Worm (Caenorhabditis elegans) whole organism, young adult: ENCODE results near the gene R04E5.9.

Source experiments
- F10E7.11 ChIP-seq: sonication (generic microtip); optimal IDR thresholded peaks from 2 replicates; lab custom pipeline; 2017; ENCODE audit warnings: mild to moderate bottlenecking, missing genetic modification characterization, moderate library complexity, missing compliant biosample characterization
- F57A8.1 ChIP-seq: fragments of 200-800 bp; sonication (Bioruptor generic); optimal IDR thresholded peaks from 2 replicates; lab custom pipeline; 2018; ENCODE audit warnings: mild to moderate bottlenecking, missing genetic modification characterization, moderate library complexity, missing compliant biosample characterization
- K12H6.12 ChIP-seq: fragments of 200-800 bp; sonication (Bioruptor generic); optimal IDR thresholded peaks from 2 replicates; lab custom pipeline; 2018; ENCODE audit warnings: mild to moderate bottlenecking, missing genetic modification characterization, missing compliant biosample characterization
- Y53F4B.3 ChIP-seq: fragments of 200-800 bp; sonication (Bioruptor generic); IDR thresholded peaks from 2 replicates; pipeline ENCODE4 v1.3.6; 2022; ENCODE audit warnings: missing genetic modification reagents, missing genetic modification characterization, missing compliant biosample characterization
- Y53G8AR.9 ChIP-seq: fragments of 200-800 bp; sonication (Bioruptor generic); conservative IDR thresholded peaks from 2 replicates; pipeline ENCODE4 v1.3.6; 2022; ENCODE audit warnings: missing genetic modification reagents, missing genetic modification characterization, missing compliant biosample characterization
- Y56A3A.18 ChIP-seq: fragments of 200-800 bp; sonication (Bioruptor generic); IDR thresholded peaks from 2 replicates; pipeline ENCODE4 v1.3.6; 2022; ENCODE audit warnings: missing genetic modification reagents, missing genetic modification characterization, missing compliant biosample characterization
- Y67H2A.10 ChIP-seq: fragments of 200-800 bp; sonication (Bioruptor generic); conservative IDR thresholded peaks from 2 replicates; pipeline ENCODE4 v1.3.6; 2022; ENCODE audit warnings: missing genetic modification reagents, missing genetic modification characterization, missing compliant biosample characterization
- Y95B8A.8 ChIP-seq: fragments of 200-800 bp; sonication (Bioruptor generic); IDR thresholded peaks from 2 replicates; pipeline ENCODE4 v1.3.6; 2022; ENCODE audit warnings: missing genetic modification reagents, missing genetic modification characterization, missing compliant biosample characterization
- akir-1 ChIP-seq: fragments of 200-800 bp; sonication (Bioruptor generic); optimal IDR thresholded peaks from 2 replicates; lab custom pipeline; 2018; ENCODE audit warnings: mild to moderate bottlenecking, missing genetic modification characterization, moderate library complexity, missing compliant biosample characterization
- bed-2 ChIP-seq: fragments of 200-800 bp; sonication (Bioruptor generic); IDR thresholded peaks from 2 replicates; pipeline ENCODE4 v1.3.6; 2022; ENCODE audit warnings: missing genetic modification reagents, missing genetic modification characterization, missing compliant biosample characterization
- cebp-1 ChIP-seq, 2 experiments: fragments of 200-800 bp in 1 of 2; sonication (Bioruptor generic) in 1 of 2; sonication (generic microtip) in 1 of 2; IDR thresholded peaks in 1 of 2; optimal IDR thresholded peaks in 1 of 2; 2 replicates each; pipeline versions ENCODE4 v1.3.6 to Lab custom; 2017 to 2022; ENCODE audit warnings: missing compliant biosample characterization in 2 of 2, missing genetic modification characterization in 2 of 2, mild to moderate bottlenecking in 1 of 2, missing genetic modification reagents in 1 of 2, moderate library complexity in 1 of 2
- ceh-100 ChIP-seq: fragments of 200-800 bp; sonication (Bioruptor generic); IDR thresholded peaks from 2 replicates; pipeline ENCODE4 v1.3.6; 2022; ENCODE audit warnings: missing genetic modification reagents, missing genetic modification characterization, missing compliant biosample characterization
- ceh-58 ChIP-seq: fragments of 200-800 bp; sonication (Bioruptor generic); IDR thresholded peaks from 2 replicates; pipeline ENCODE4 v1.3.6; 2022; ENCODE audit warnings: missing genetic modification characterization, missing compliant biosample characterization
- chd-7 ChIP-seq: sonication (generic microtip); optimal IDR thresholded peaks from 2 replicates; lab custom pipeline; 2016; ENCODE audit warnings: mild to moderate bottlenecking, missing genetic modification characterization, moderate library complexity, missing compliant biosample characterization
- egl-18 ChIP-seq: fragments of 200-800 bp; sonication (Bioruptor generic); IDR thresholded peaks from 2 replicates; pipeline ENCODE4 v1.3.6; 2022; ENCODE audit warnings: missing genetic modification reagents, missing genetic modification characterization, missing compliant biosample characterization
- ekl-4 ChIP-seq: fragments of 200-800 bp; sonication (Bioruptor generic); IDR thresholded peaks from 2 replicates; pipeline ENCODE4 v1.3.6; 2022; ENCODE audit warnings: missing genetic modification reagents, missing genetic modification characterization, missing compliant biosample characterization
- ets-4 ChIP-seq: fragments of 200-800 bp; sonication (Bioruptor generic); optimal IDR thresholded peaks from 2 replicates; lab custom pipeline; 2018; ENCODE audit warnings: mild to moderate bottlenecking, missing genetic modification characterization, missing compliant biosample characterization
- hrde-1 ChIP-seq: sonication (generic microtip); optimal IDR thresholded peaks from 2 replicates; lab custom pipeline; 2016; ENCODE audit warnings: missing genetic modification characterization, mild to moderate bottlenecking, missing compliant biosample characterization, moderate library complexity, missing genotype, missing genetic modification reagents, borderline replicate concordance
- hsf-1 ChIP-seq: fragments of 200-800 bp; sonication (Bioruptor generic); IDR thresholded peaks from 2 replicates; pipeline ENCODE4 v1.3.6; 2022; ENCODE audit warnings: missing genetic modification reagents, missing genetic modification characterization, missing compliant biosample characterization
- let-607 ChIP-seq, 2 experiments: fragments of 200-800 bp in 1 of 2; sonication (Bioruptor generic) in 1 of 2; sonication (generic microtip) in 1 of 2; optimal IDR thresholded peaks; 2 replicates each; lab custom pipeline; 2016 to 2018; ENCODE audit warnings: mild to moderate bottlenecking in 2 of 2, missing compliant biosample characterization in 2 of 2, missing genetic modification characterization in 2 of 2, moderate library complexity in 2 of 2, missing genotype in 1 of 2
- lin-26 ChIP-seq: fragments of 200-800 bp; sonication (Bioruptor generic); IDR thresholded peaks from 2 replicates; pipeline ENCODE4 v1.3.6; 2022; ENCODE audit warnings: missing genetic modification reagents, missing genetic modification characterization, missing compliant biosample characterization
- lin-54 ChIP-seq: fragments of 200-800 bp; sonication (Bioruptor generic); optimal IDR thresholded peaks from 2 replicates; lab custom pipeline; 2018; ENCODE audit warnings: mild to moderate bottlenecking, missing genetic modification characterization, missing compliant biosample characterization
- madf-10 ChIP-seq: sonication (generic microtip); optimal IDR thresholded peaks from 2 replicates; lab custom pipeline; 2016; ENCODE audit warnings: mild to moderate bottlenecking, missing genetic modification characterization, missing compliant biosample characterization
- madf-6 ChIP-seq: fragments of 200-800 bp; sonication (Bioruptor generic); IDR thresholded peaks from 2 replicates; pipeline ENCODE4 v1.3.6; 2022; ENCODE audit warnings: missing genetic modification reagents, missing genetic modification characterization, missing compliant biosample characterization
- mcd-1 ChIP-seq: fragments of 200-800 bp; sonication (Bioruptor generic); IDR thresholded peaks from 2 replicates; pipeline ENCODE4 v1.3.6; 2022; ENCODE audit warnings: missing genetic modification reagents, missing genetic modification characterization, missing compliant biosample characterization
- nhr-27 ChIP-seq: fragments of 200-800 bp; sonication (Bioruptor generic); optimal IDR thresholded peaks from 2 replicates; lab custom pipeline; 2018; ENCODE audit warnings: mild to moderate bottlenecking, missing genetic modification characterization, moderate library complexity, missing compliant biosample characterization
- nhr-80 ChIP-seq: sonication (generic microtip); optimal IDR thresholded peaks from 2 replicates; lab custom pipeline; 2016; ENCODE audit warnings: missing genetic modification characterization, missing compliant biosample characterization
- pbrm-1 ChIP-seq: fragments of 200-800 bp; sonication (Bioruptor generic); IDR thresholded peaks from 2 replicates; pipeline ENCODE4 v1.3.6; 2022; ENCODE audit warnings: missing genetic modification reagents, missing genetic modification characterization, missing compliant biosample characterization
- pha-4 ChIP-seq: fragments of 150-350 bp; sonication (generic microtip); optimal IDR thresholded peaks from 2 replicates; lab custom pipeline; 2014; ENCODE audit warnings: missing biosample characterization, missing genetic modification reagents, missing genetic modification characterization
- rcor-1 ChIP-seq: fragments of 200-800 bp; sonication (Bioruptor generic); IDR thresholded peaks from 2 replicates; pipeline ENCODE4 v1.3.6; 2022; ENCODE audit warnings: missing genetic modification reagents, missing genetic modification characterization, missing compliant biosample characterization
- rpc-1 ChIP-seq, 2 experiments: fragments of 150-350 bp in 1 of 2; sonication (generic microtip) in 1 of 2; optimal IDR thresholded peaks; 2 replicates each; lab custom pipeline; 2014 to 2018; ENCODE audit warnings: missing biosample characterization in 1 of 2, missing genetic modification characterization in 1 of 2, missing genetic modification reagents in 1 of 2, missing genotype in 1 of 2
- snpc-1.1 ChIP-seq: sonication (generic microtip); optimal IDR thresholded peaks from 2 replicates; lab custom pipeline; 2017; ENCODE audit warnings: missing genetic modification characterization, mild to moderate bottlenecking, missing compliant biosample characterization, antibody characterized with exemption, moderate library complexity, missing genotype, missing genetic modification reagents; ENCODE audit not compliant: insufficient read depth
- snpc-1.3 ChIP-seq: sonication (generic microtip); optimal IDR thresholded peaks from 2 replicates; lab custom pipeline; 2017; ENCODE audit warnings: missing genetic modification characterization, mild to moderate bottlenecking, missing compliant biosample characterization, antibody characterized with exemption, moderate library complexity, missing genotype, missing genetic modification reagents; ENCODE audit not compliant: insufficient read depth
- snpc-4 ChIP-seq, 5 experiments: fragments of 150-350 bp in 1 of 5; sonication (generic microtip) in 4 of 5; optimal IDR thresholded peaks; 2 replicates each; lab custom pipeline; 2014 to 2018; ENCODE audit warnings: missing genetic modification characterization in 5 of 5, missing biosample characterization in 3 of 5, antibody characterized with exemption in 2 of 5, mild to moderate bottlenecking in 2 of 5, missing compliant biosample characterization in 2 of 5, missing genotype in 2 of 5, moderate library complexity in 2 of 5, missing genetic modification reagents in 1 of 5
- somi-1 ChIP-seq: fragments of 200-800 bp; sonication (Bioruptor generic); optimal IDR thresholded peaks from 2 replicates; lab custom pipeline; 2018; ENCODE audit warnings: mild to moderate bottlenecking, missing genetic modification characterization, missing compliant biosample characterization
- tbx-9 ChIP-seq: sonication (generic microtip); optimal IDR thresholded peaks from 2 replicates; lab custom pipeline; 2016; ENCODE audit warnings: borderline replicate concordance, missing genetic modification characterization, inconsistent platforms, missing compliant biosample characterization
- unc-130 ChIP-seq: sonication (generic microtip); optimal IDR thresholded peaks from 2 replicates; lab custom pipeline; 2016; ENCODE audit warnings: missing genetic modification reagents, missing genetic modification characterization, missing compliant biosample characterization
- unc-62 ChIP-seq: fragments of 150-350 bp; optimal IDR thresholded peaks from 2 replicates; lab custom pipeline; 2014; ENCODE audit warnings: missing biosample characterization, missing genetic modification reagents, missing genetic modification characterization
- ztf-25 ChIP-seq: fragments of 200-800 bp; sonication (Bioruptor generic); IDR thresholded peaks from 2 replicates; pipeline ENCODE4 v1.3.6; 2022; ENCODE audit warnings: missing genetic modification reagents, missing genetic modification characterization, missing compliant biosample characterization
- ztf-26 ChIP-seq: sonication (generic microtip); optimal IDR thresholded peaks from 2 replicates; lab custom pipeline; 2017; ENCODE audit warnings: missing genetic modification characterization, missing compliant biosample characterization
- ztf-28 ChIP-seq: fragments of 200-800 bp; sonication (Bioruptor generic); IDR thresholded peaks from 2 replicates; pipeline ENCODE4 v1.3.6; 2022; ENCODE audit warnings: missing genetic modification reagents, missing genetic modification characterization, missing compliant biosample characterization

R04E5.9 gene

ce11 chrX:8800983-8801382, 10.0 kb downstream of the R04E5.9 start (continued):
- TF ChIP-seq chd-7 (peak; percentile 68), ztf-28 (GFP tag; lab: Robert Waterston, UW) (no peak)

- no peak for TF ChIP-seq nhr-27 (tag; lab: Kevin White, UChicago)
- no peak for TF ChIP-seq hrde-1 (tag; lab: Kevin White, UChicago)
- no peak for TF ChIP-seq madf-10 (tag; lab: Kevin White, UChicago)
- TF ChIP-seq madf-6 (GFP tag; lab: Robert Waterston, UW): no peak
- no peak for TF ChIP-seq let-607 (tag; optimal IDR thresholded peaks at IDR 0.05; lab: Kevin White, UChicago)
- no peak for TF ChIP-seq ztf-26 (tag; lab: Kevin White, UChicago)
- no peak for TF ChIP-seq Y95B8A.8
- no peak for TF ChIP-seq somi-1 (GFP tag; lab: Kevin White, UChicago)
- TF ChIP-seq pha-4: no peak
- no peak for TF ChIP-seq F10E7.11 (tag; lab: Kevin White, UChicago)
- no peak for TF ChIP-seq Y53G8AR.9
- TF ChIP-seq bed-2: no peak
- no peak for TF ChIP-seq Y53F4B.3 (GFP tag; lab: Robert Waterston, UW)
- no peak for TF ChIP-seq akir-1 (GFP tag; lab: Kevin White, UChicago)
- TF ChIP-seq unc-62 (GFP tag; lab: Kevin White, UChicago): no peak
Observed at ce11 chrX:8800355-8800754, 10.6 kb downstream of the R04E5.9 start.

- TF ChIP-seq F57A8.1 (GFP tag; lab: Kevin White, UChicago): no peak
- no peak for TF ChIP-seq nhr-80 (tag; lab: Kevin White, UChicago)
- TF ChIP-seq unc-130: no peak
- no peak for TF ChIP-seq rcor-1
- TF ChIP-seq ceh-58 (GFP tag; lab: Robert Waterston, UW): no peak
- no peak for TF ChIP-seq Y56A3A.18 (GFP tag; lab: Robert Waterston, UW)
- TF ChIP-seq tbx-9: no peak
- TF ChIP-seq nhr-27 (tag; lab: Kevin White, UChicago): no peak
- no peak for TF ChIP-seq egl-18 (GFP tag; lab: Robert Waterston, UW)
Observed at ce11 chrX:8799925-8800324, 11.0 kb downstream of the R04E5.9 start.

ce11 chrX:8797653-8798052, 13.3 kb downstream of the R04E5.9 start:
- TF ChIP-seq ceh-100 (GFP tag; lab: Robert Waterston, UW) (no peak), unc-130 (no peak), tbx-9 (no peak), K12H6.12 (tag; lab: Kevin White, UChicago) (no peak), hsf-1 (GFP tag; lab: Robert Waterston, UW) (no peak), Y67H2A.10 (no peak), ztf-25 (GFP tag; lab: Robert Waterston, UW) (no peak), snpc-1.1 (tag; lab: Kevin White, UChicago) (no peak), snpc-1.3 (no peak)

- TF ChIP-seq ekl-4 (peak; percentile 58), nhr-80 (tag; lab: Kevin White, UChicago) (peak; percentile 25), rpc-1 (optimal IDR thresholded peaks at IDR 0.05; lab: Kevin White, UChicago) (peak; percentile 73), rpc-1 (tag; optimal IDR thresholded peaks at IDR 0.05; lab: Kevin White, UChicago) (peak; percentile 79), snpc-4 (GFP tag; optimal IDR thresholded peaks at IDR 0.05; lab: Kevin White, UChicago) (peak; percentile 45), snpc-4 (tag; optimal IDR thresholded peaks at IDR 0.05; lab: Kevin White, UChicago) (peak in 2 of 4 experiments; percentile 7 to 55), ets-4 (GFP tag; lab: Kevin White, UChicago) (no peak), lin-26 (GFP tag; lab: Robert Waterston, UW) (peak; percentile 78), pbrm-1 (GFP tag; lab: Robert Waterston, UW) (peak; percentile 89), mcd-1 (GFP tag; lab: Robert Waterston, UW) (peak; percentile 44; the same call in 1 of the 2 replicates), lin-54 (GFP tag; lab: Kevin White, UChicago) (peak; percentile 7), cebp-1 (GFP tag; IDR thresholded peaks at IDR 0.05; lab: Robert Waterston, UW) (0 out of 2 replicates have a peak, but pooled peaks have one; percentile 38), cebp-1 (tag; optimal IDR thresholded peaks at IDR 0.05; lab: Kevin White, UChicago) (peak; percentile 37)
Observed at ce11 chrX:8796699-8797282, 14.2 kb downstream of the R04E5.9 start, which contains the start of gene R04E5.7. Gene R04E5.7 (minus strand): TSS chrX:8797262.
